Fruit fly (Drosophila melanogaster) whole organism, embryonic: ENCODE data around the gene osp.
A peak's percentile ranks its signal among the peaks of the same experiment; 100 is the strongest.

Experiments
- Atf6 ChIP-seq: fragments of 200-800 bp; sonication (Bioruptor generic); IDR thresholded peaks from 2 replicates; pipeline ENCODE4 v1.3.6; 2022; ENCODE audit warnings: missing biosample characterization, missing genetic modification characterization
- CG10267 ChIP-seq: fragments of 200-800 bp; sonication (Bioruptor generic); optimal IDR thresholded peaks from 2 replicates; lab custom pipeline; 2018; ENCODE audit warnings: missing biosample characterization, mild to moderate bottlenecking, missing genetic modification characterization, moderate library complexity
- CG10366 ChIP-seq: fragments of 200-800 bp; sonication (Bioruptor generic); IDR thresholded peaks from 2 replicates; pipeline ENCODE4 v1.3.6; 2022; ENCODE audit warnings: missing biosample characterization, missing genetic modification characterization
- CG11085 ChIP-seq: fragments of 200-800 bp; sonication (Bioruptor generic); IDR thresholded peaks from 2 replicates; pipeline ENCODE4 v1.3.6; 2022; ENCODE audit warnings: missing biosample characterization, missing genetic modification characterization
- CG11456 ChIP-seq: fragments of 200-800 bp; sonication (Bioruptor generic); IDR thresholded peaks from 3 replicates; pipeline ENCODE4 v1.3.6; 2022; ENCODE audit warnings: missing biosample characterization, missing genetic modification characterization
- CG11695 ChIP-seq: fragments of 200-800 bp; sonication (Bioruptor generic); IDR thresholded peaks from 3 replicates; pipeline ENCODE4 v1.3.6; 2022; ENCODE audit warnings: missing biosample characterization, missing genetic modification characterization
- CG15011 ChIP-seq: fragments of 200-800 bp; sonication (Bioruptor generic); optimal IDR thresholded peaks from 3 replicates; lab custom pipeline; 2018; ENCODE audit warnings: missing biosample characterization, mild to moderate bottlenecking, missing genetic modification characterization
- CG1529 ChIP-seq: fragments of 200-800 bp; sonication (Bioruptor generic); optimal IDR thresholded peaks from 3 replicates; lab custom pipeline; 2018; ENCODE audit warnings: missing biosample characterization, missing genetic modification characterization
- CG15601 ChIP-seq: fragments of 200-800 bp; sonication (Bioruptor generic); optimal IDR thresholded peaks from 3 replicates; lab custom pipeline; 2019; ENCODE audit warnings: missing biosample characterization, mild to moderate bottlenecking, missing genetic modification characterization, moderate library complexity
- CG15696 ChIP-seq: fragments of 200-800 bp; sonication (Bioruptor generic); optimal IDR thresholded peaks from 2 replicates; lab custom pipeline; 2019; ENCODE audit warnings: missing biosample characterization, mild to moderate bottlenecking, missing genetic modification characterization, moderate library complexity
- CG16779 ChIP-seq: fragments of 200-800 bp; sonication (Bioruptor generic); IDR thresholded peaks from 2 replicates; pipeline ENCODE4 v1.3.6; 2022; ENCODE audit warnings: missing biosample characterization, missing genetic modification characterization
- CG17385 ChIP-seq: fragments of 200-800 bp; sonication (Bioruptor generic); optimal IDR thresholded peaks from 3 replicates; lab custom pipeline; 2018; ENCODE audit warnings: missing biosample characterization, mild to moderate bottlenecking, missing genetic modification characterization
- CG17829 ChIP-seq: fragments of 200-800 bp; optimal IDR thresholded peaks from 2 replicates; lab custom pipeline; 2019; ENCODE audit warnings: missing biosample characterization, mild to moderate bottlenecking, missing genetic modification characterization, moderate library complexity
- CG18262 ChIP-seq: fragments of 200-800 bp; optimal IDR thresholded peaks from 3 replicates; lab custom pipeline; 2019; ENCODE audit warnings: missing biosample characterization, mild to moderate bottlenecking, missing genetic modification characterization, moderate library complexity
- CG18476 ChIP-seq: fragments of 200-800 bp; sonication (Bioruptor generic); optimal IDR thresholded peaks from 2 replicates; lab custom pipeline; 2016; ENCODE audit warnings: missing biosample characterization, mild to moderate bottlenecking, missing genetic modification characterization
- CG2116 ChIP-seq: fragments of 200-800 bp; sonication (Bioruptor generic); optimal IDR thresholded peaks from 3 replicates; lab custom pipeline; 2018; ENCODE audit warnings: missing biosample characterization, mild to moderate bottlenecking, missing genetic modification characterization
- CG2712 ChIP-seq: fragments of 200-800 bp; optimal IDR thresholded peaks from 3 replicates; lab custom pipeline; 2019; ENCODE audit warnings: missing biosample characterization, mild to moderate bottlenecking, missing genetic modification characterization, moderate library complexity
- CG30020 ChIP-seq: fragments of 200-800 bp; optimal IDR thresholded peaks from 2 replicates; lab custom pipeline; 2019; ENCODE audit warnings: missing biosample characterization, mild to moderate bottlenecking, missing genetic modification characterization, moderate library complexity
- CG30431 ChIP-seq: fragments of 200-800 bp; sonication (Bioruptor generic); optimal IDR thresholded peaks from 2 replicates; lab custom pipeline; 2017; ENCODE audit warnings: missing biosample characterization, missing genetic modification characterization
- CG31441 ChIP-seq: fragments of 200-800 bp; sonication (Bioruptor generic); IDR thresholded peaks from 2 replicates; pipeline ENCODE4 v1.3.6; 2022; ENCODE audit warnings: missing biosample characterization, missing genetic modification characterization
- CG6765 ChIP-seq: fragments of 200-800 bp; sonication (Bioruptor generic); optimal IDR thresholded peaks from 3 replicates; lab custom pipeline; 2017; ENCODE audit warnings: missing biosample characterization, mild to moderate bottlenecking, missing genetic modification characterization
- CG7271 ChIP-seq: fragments of 200-800 bp; sonication (Bioruptor generic); optimal IDR thresholded peaks from 2 replicates; lab custom pipeline; 2018; ENCODE audit warnings: missing biosample characterization, mild to moderate bottlenecking, missing genetic modification characterization, moderate library complexity
- CG8924 ChIP-seq: fragments of 200-800 bp; optimal IDR thresholded peaks from 3 replicates; lab custom pipeline; 2019; ENCODE audit warnings: missing biosample characterization, mild to moderate bottlenecking, missing genetic modification characterization, moderate library complexity
- CG9437 ChIP-seq: fragments of 200-800 bp; sonication (Bioruptor generic); optimal IDR thresholded peaks from 2 replicates; lab custom pipeline; 2018; ENCODE audit warnings: missing biosample characterization, mild to moderate bottlenecking, missing genetic modification characterization
- Dfd ChIP-seq, 2 experiments: fragments of >200 bp; optimal IDR thresholded peaks; 2 replicates each; lab custom pipeline; 2017; ENCODE audit warnings: missing biosample characterization in 2 of 2, missing genetic modification characterization in 2 of 2
- Dip3 ChIP-seq: fragments of 200-800 bp; sonication (Bioruptor generic); optimal IDR thresholded peaks from 3 replicates; lab custom pipeline; 2016; ENCODE audit warnings: missing biosample characterization, missing genetic modification characterization
- HHEX ChIP-seq: fragments of 200-800 bp; sonication (Bioruptor generic); optimal IDR thresholded peaks from 3 replicates; lab custom pipeline; 2017; ENCODE audit warnings: missing biosample characterization, mild to moderate bottlenecking, missing genetic modification characterization, missing genetic modification reagents
- HmgZ ChIP-seq: fragments of 200-800 bp; sonication (Bioruptor generic); optimal IDR thresholded peaks from 2 replicates; lab custom pipeline; 2018; ENCODE audit warnings: missing biosample characterization, mild to moderate bottlenecking, missing genetic modification characterization
- Max ChIP-seq: fragments of 200-800 bp; sonication (Bioruptor generic); optimal IDR thresholded peaks from 2 replicates; lab custom pipeline; 2016; ENCODE audit warnings: missing biosample characterization, mild to moderate bottlenecking, missing genetic modification characterization
- Med ChIP-seq: fragments of 200-800 bp; sonication (Bioruptor generic); peaks from one replicate; lab custom pipeline; 2016; ENCODE audit warnings: missing biosample characterization, missing genetic modification characterization, mild to moderate bottlenecking, inconsistent platforms, moderate library complexity
- NC2α ChIP-seq: fragments of 200-800 bp; sonication (Bioruptor generic); optimal IDR thresholded peaks from 2 replicates; lab custom pipeline; 2016; ENCODE audit warnings: missing biosample characterization, missing genetic modification characterization
- Nf-YC ChIP-seq: fragments of 200-800 bp; optimal IDR thresholded peaks from 3 replicates; lab custom pipeline; 2019; ENCODE audit warnings: missing biosample characterization, mild to moderate bottlenecking, missing genetic modification characterization, moderate library complexity
- ftz-f1 ChIP-seq: fragments of 200-800 bp; sonication (Bioruptor generic); optimal IDR thresholded peaks from 2 replicates; lab custom pipeline; 2016; ENCODE audit warnings: missing biosample characterization, missing genetic modification characterization
- gem ChIP-seq: fragments of 200-800 bp; sonication (Bioruptor generic); optimal IDR thresholded peaks from 2 replicates; lab custom pipeline; 2019; ENCODE audit warnings: missing biosample characterization, mild to moderate bottlenecking, missing genetic modification characterization, moderate library complexity
- ind ChIP-seq: fragments of 200-800 bp; sonication (Bioruptor generic); optimal IDR thresholded peaks from 3 replicates; lab custom pipeline; 2016; ENCODE audit warnings: missing biosample characterization, missing genetic modification characterization
- insv ChIP-seq, 2 experiments: fragments of 200-800 bp; sonication (Bioruptor generic); optimal IDR thresholded peaks; 3 replicates each; lab custom pipeline; 2016 to 2018; ENCODE audit warnings: missing biosample characterization in 2 of 2, missing genetic modification characterization in 2 of 2
- luna ChIP-seq: fragments of 200-800 bp; sonication (Bioruptor generic); optimal IDR thresholded peaks from 2 replicates; lab custom pipeline; 2016; ENCODE audit warnings: missing biosample characterization, missing genetic modification characterization
- nmo ChIP-seq: fragments of 200-800 bp; sonication (Bioruptor generic); optimal IDR thresholded peaks from 2 replicates; lab custom pipeline; 2018; ENCODE audit warnings: missing biosample characterization, mild to moderate bottlenecking, missing genetic modification characterization, moderate library complexity
- pan ChIP-seq, 4 experiments: fragments of >200 bp in 3 of 4; fragments of 200-800 bp in 1 of 4; sonication (Bioruptor generic) in 1 of 4; optimal IDR thresholded peaks in 3 of 4; IDR thresholded peaks in 1 of 4; 2 replicates each; pipeline versions ENCODE4 v1.3.6 to Lab custom; 2017 to 2022; ENCODE audit warnings: missing biosample characterization in 2 of 4, missing genetic modification characterization in 2 of 4, mixed read lengths in 1 of 4
- pita ChIP-seq: fragments of 200-800 bp; sonication (Bioruptor generic); optimal IDR thresholded peaks from 2 replicates; lab custom pipeline; 2017; ENCODE audit warnings: missing biosample characterization, mild to moderate bottlenecking, missing genetic modification characterization
- ro ChIP-seq: fragments of 200-800 bp; sonication (Bioruptor generic); IDR thresholded peaks from 2 replicates; pipeline ENCODE4 v1.3.6; 2022; ENCODE audit warnings: missing biosample characterization, missing genetic modification characterization
- stc ChIP-seq: fragments of 200-800 bp; sonication (Bioruptor generic); IDR thresholded peaks from 2 replicates; pipeline ENCODE4 v1.3.6; 2022; ENCODE audit warnings: missing biosample characterization, missing genetic modification characterization
- stwl ChIP-seq: fragments of 200-800 bp; sonication (Bioruptor generic); optimal IDR thresholded peaks from 3 replicates; lab custom pipeline; 2018; ENCODE audit warnings: missing biosample characterization, mild to moderate bottlenecking, missing genetic modification characterization, moderate library complexity
- tll ChIP-seq, 2 experiments: fragments of 200-800 bp in 1 of 2; fragments of >200 bp in 1 of 2; sonication (Bioruptor generic) in 1 of 2; optimal IDR thresholded peaks; 2 replicates each; lab custom pipeline; 2017 to 2019; ENCODE audit warnings: missing biosample characterization in 2 of 2, missing genetic modification characterization in 2 of 2, mild to moderate bottlenecking in 1 of 2, moderate library complexity in 1 of 2
- unc-4 ChIP-seq: fragments of 200-800 bp; sonication (Bioruptor generic); IDR thresholded peaks from 2 replicates; pipeline ENCODE4 v1.3.6; 2022; ENCODE audit warnings: missing biosample characterization, missing genetic modification characterization; ENCODE audit not compliant: partially characterized antibody
- vfl ChIP-seq: fragments of 200-800 bp; sonication (Bioruptor generic); optimal IDR thresholded peaks from 2 replicates; lab custom pipeline; 2016; ENCODE audit warnings: missing biosample characterization, missing genetic modification characterization
- wdn ChIP-seq: fragments of 200-800 bp; sonication (Bioruptor generic); IDR thresholded peaks from 2 replicates; pipeline ENCODE4 v1.3.6; 2022; ENCODE audit warnings: missing biosample characterization, missing genetic modification characterization
- z ChIP-seq: fragments of 200-800 bp; sonication (Bioruptor generic); IDR thresholded peaks from 3 replicates; pipeline ENCODE4 v1.3.6; 2022; ENCODE audit warnings: missing biosample characterization, missing genetic modification characterization

osp gene

DNA sequence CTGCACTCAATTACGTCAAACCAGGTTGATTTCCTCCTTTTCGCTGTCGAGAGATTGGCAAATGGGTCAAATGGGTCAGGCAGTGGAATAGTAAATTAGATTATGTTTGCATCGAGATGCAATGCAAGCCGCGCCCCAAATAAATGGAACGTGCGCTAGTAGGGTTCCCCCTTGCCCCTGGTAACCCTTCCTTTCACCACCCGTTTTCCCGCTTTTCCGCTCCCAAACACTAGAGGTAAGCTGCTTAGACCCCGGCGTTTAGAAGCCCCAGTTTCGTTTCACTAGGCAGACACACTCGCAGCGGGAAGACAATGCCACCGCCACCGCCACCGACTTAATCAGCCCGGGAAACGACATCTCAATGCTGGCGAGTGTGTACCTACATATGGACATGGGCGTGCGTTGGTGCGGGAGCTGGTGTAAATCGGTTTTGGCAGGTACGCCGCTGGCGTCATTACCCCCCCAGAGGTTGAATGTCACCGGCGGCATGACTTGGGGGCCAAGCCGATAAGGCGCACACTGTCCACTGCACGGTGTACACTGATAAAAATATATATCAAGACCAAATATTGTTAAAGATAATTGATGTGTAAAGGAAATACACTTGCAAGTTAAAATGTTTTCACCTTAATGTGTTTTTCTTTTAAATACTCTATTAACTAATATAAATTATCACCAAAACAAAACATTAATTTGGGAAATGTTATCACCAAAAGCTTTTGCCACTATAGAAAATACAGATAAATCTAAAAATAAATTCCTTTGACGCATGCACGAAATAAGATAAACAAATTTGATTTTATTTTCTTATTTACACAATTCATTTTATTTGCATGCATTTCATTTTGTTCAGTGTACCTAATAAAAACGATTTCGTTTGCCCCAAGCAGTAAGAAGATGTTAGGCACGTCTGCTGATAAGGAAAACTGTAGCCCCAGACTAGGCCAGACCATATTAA, 75.9 kb downstream of the osp start (continued):
- TF ChIP-seq Max (GFP tag; lab: Kevin White, UChicago) (peak; percentile 40), CG31441 (GFP tag; lab: Robert Waterston, UW) (peak; percentile 92), CG2712 (tag; lab: Kevin White, UChicago) (peak; percentile 91), stc (GFP tag; lab: Robert Waterston, UW) (0 out of 2 replicates have a peak, but pooled peaks have one; percentile 35), CG10366 (peak; percentile 65), vfl (GFP tag; lab: Kevin White, UChicago) (peak; percentile 39), CG7271 (tag; lab: Kevin White, UChicago) (no peak), unc-4 (no peak), CG10267 (tag; lab: Kevin White, UChicago) (peak; percentile 84), Dip3 (GFP tag; lab: Kevin White, UChicago) (peak; percentile 54), stwl (tag; lab: Kevin White, UChicago) (peak; percentile 3), CG18476 (GFP tag; lab: Kevin White, UChicago) (peak; percentile 70), ind (GFP tag; lab: Kevin White, UChicago) (peak; percentile 78), gem (tag; lab: Kevin White, UChicago) (peak; percentile 94), CG30020 (tag; lab: Kevin White, UChicago) (peak; percentile 53), HmgZ (tag; lab: Kevin White, UChicago) (peak; percentile 74), CG16779 (GFP tag; lab: Robert Waterston, UW) (no peak), wdn (GFP tag; lab: Robert Waterston, UW) (no peak), CG11695 (GFP tag; lab: Robert Waterston, UW) (peak; percentile 84), CG17829 (peak; percentile 88), CG15601 (peak; percentile 76), Dfd (GFP tag; optimal IDR thresholded peaks at IDR 0.05; lab: Kevin White, UChicago) (no peak), pita (no peak), CG17385 (peak; percentile 85), HHEX (peak; percentile 83), CG2116 (GFP tag; lab: Kevin White, UChicago) (peak; percentile 45), NC2α (GFP tag; lab: Kevin White, UChicago) (peak; percentile 36), CG15011 (GFP tag; lab: Kevin White, UChicago) (peak; percentile 80), nmo (GFP tag; lab: Kevin White, UChicago) (peak; percentile 89), Med (peak; percentile 84), insv (GFP tag; optimal IDR thresholded peaks at IDR 0.05; lab: Kevin White, UChicago) (peak in 1 of 2 experiments; percentile 16), tll (GFP tag; optimal IDR thresholded peaks at IDR 0.05; lab: Kevin White, UChicago) (no peak), CG18262 (peak; percentile 93), CG30431 (GFP tag; lab: Kevin White, UChicago) (peak; percentile 64), pan (optimal IDR thresholded peaks at IDR 0.05; lab: Kevin White, UChicago) (no peak), pan (GFP tag; optimal IDR thresholded peaks at IDR 0.05 in 1 of 2, IDR thresholded peaks at IDR 0.05 in 1 of 2) (peak in 1 of 2 experiments; percentile 66), CG6765 (GFP tag; lab: Kevin White, UChicago) (peak; percentile 77), CG1529 (peak; percentile 74), luna (GFP tag; lab: Kevin White, UChicago) (no peak), Atf6 (GFP tag; lab: Robert Waterston, UW) (peak; percentile 80), z (no peak), ro (no peak), ftz-f1 (GFP tag; lab: Kevin White, UChicago) (peak; percentile 59), CG8924 (tag; lab: Kevin White, UChicago) (peak; percentile 92), CG11085 (GFP tag; lab: Robert Waterston, UW) (no peak), CG9437 (GFP tag; lab: Kevin White, UChicago) (peak; percentile 85), CG15696 (tag; lab: Kevin White, UChicago) (peak; percentile 60), CG11456 (GFP tag; lab: Robert Waterston, UW) (no peak), Nf-YC (tag; lab: Kevin White, UChicago) (peak; percentile 70)
